Worm (Caenorhabditis elegans): Measurements from ENCODE around the gene Y72A10A.1.

The Y72A10A.1 gene

DNA sequence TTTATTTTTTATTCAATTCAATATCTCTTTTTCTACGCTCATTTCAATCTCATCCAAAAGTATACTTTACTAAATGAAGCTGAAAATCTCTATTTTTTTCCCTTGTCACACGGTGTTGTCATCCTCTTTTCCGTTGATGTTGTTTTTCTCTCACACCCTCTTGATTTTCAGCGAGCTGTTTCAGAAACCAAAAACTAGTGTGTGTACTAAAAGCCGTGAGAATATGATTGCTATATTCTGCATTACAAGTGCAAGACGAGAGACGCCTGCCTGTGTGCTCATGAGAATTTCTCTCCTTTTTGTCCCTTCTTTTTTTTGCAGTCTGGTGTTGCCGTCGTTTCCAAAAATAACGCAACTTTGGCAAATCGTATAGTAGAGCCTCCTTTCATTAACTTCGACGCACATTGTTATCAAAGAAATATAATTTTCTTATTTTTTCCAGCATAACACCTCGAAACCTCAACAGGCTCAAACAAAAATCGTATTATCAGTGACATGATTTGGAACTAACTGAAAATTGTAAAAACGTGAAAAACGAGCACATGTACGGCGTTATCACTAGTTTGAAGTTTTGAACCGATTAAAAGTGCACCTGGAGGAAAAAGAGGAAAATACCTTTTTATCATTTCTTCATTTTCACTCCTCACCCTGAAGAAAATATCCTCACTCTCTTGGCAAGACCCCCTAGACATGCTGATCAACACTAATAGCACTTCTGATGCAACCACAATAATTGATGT, 19.9 kb downstream of the Y72A10A.1 start, which contains the start of gene C15H9.2:
Gene C15H9.2 (plus strand): TSS at position 441 of the 740 bp plus-strand sequence.
- TF ChIP-seq ceh-8 (GFP tag; optimal IDR thresholded peaks at IDR 0.05) (peak; percentile 14), fkh-8 (tag; optimal IDR thresholded peaks at IDR 0.05) (peak; percentile 53), elt-2 (tag; optimal IDR thresholded peaks at IDR 0.05) (peak; percentile 56), lin-14 (GFP tag; optimal IDR thresholded peaks at IDR 0.05) (peak; percentile 20), hlh-17 (GFP tag; optimal IDR thresholded peaks at IDR 0.05; ENCODE audit: borderline replicate concordance) (no peak)

- TF ChIP-seq fkh-8 (tag; optimal IDR thresholded peaks at IDR 0.05) (no peak), lin-13 (GFP tag; optimal IDR thresholded peaks at IDR 0.05) (no peak), mdl-1 (tag; optimal IDR thresholded peaks at IDR 0.05) (no peak), mep-1 (tag; optimal IDR thresholded peaks at IDR 0.05) (no peak), nhr-85 (tag) (no peak), unc-86 (tag; optimal IDR thresholded peaks at IDR 0.05) (no peak), unc-30 (tag; optimal IDR thresholded peaks at IDR 0.05) (no peak), nhr-28 (tag; optimal IDR thresholded peaks at IDR 0.05) (no peak)
These were observed 22.6 kb downstream of the Y72A10A.1 start, which contains the start of gene C15H9.3 for ce11 chrX:6115502-6115901. C15H9.3 (plus strand) TSS chrX:6115802.

- TF ChIP-seq nhr-12 (tag; optimal IDR thresholded peaks at IDR 0.05) (no peak), nhr-20 (tag; optimal IDR thresholded peaks at IDR 0.05) (peak; percentile 46)
These were observed 25.3 kb downstream of the Y72A10A.1 start, which contains the start of gene prx-3 for ce11 chrX:6112817-6113216. prx-3 (minus strand) TSS chrX:6112917.

ce11 chrX:6109288-6109770, 28.8 kb downstream of the Y72A10A.1 start, which contains the start of gene kynu-1:
kynu-1 (minus strand) TSS chrX:6109338.
- TF ChIP-seq C34B4.2 (tag; optimal IDR thresholded peaks at IDR 0.05) = no peak
- TF ChIP-seq unc-130 (tag; optimal IDR thresholded peaks at IDR 0.05) = no peak
- peak; percentile 62 for TF ChIP-seq lin-14 (GFP tag; optimal IDR thresholded peaks at IDR 0.05)
- TF ChIP-seq mef-2 (tag; optimal IDR thresholded peaks at IDR 0.05) = no peak
- no peak for TF ChIP-seq grh-1 (GFP tag; IDR thresholded peaks at IDR 0.05)
- peak; percentile 71 for TF ChIP-seq nhr-85 (tag)
- no peak for TF ChIP-seq elt-2 (tag; optimal IDR thresholded peaks at IDR 0.05)
- no peak for TF ChIP-seq mep-1 (tag; optimal IDR thresholded peaks at IDR 0.05)
- peak in 3 of 6 experiments; percentile 43 to 84 (median 61) for TF ChIP-seq elt-3 (tag; optimal IDR thresholded peaks at IDR 0.05)
- no peak for TF ChIP-seq sox-4 (tag; optimal IDR thresholded peaks at IDR 0.05)
- TF ChIP-seq nhr-71 (tag; optimal IDR thresholded peaks at IDR 0.05) = peak; percentile 19
- peak; percentile 90 for TF ChIP-seq blmp-1 (tag; optimal IDR thresholded peaks at IDR 0.05)
- peak; percentile 56 for TF ChIP-seq nhr-20 (tag; optimal IDR thresholded peaks at IDR 0.05)
- TF ChIP-seq nhr-90 (tag; optimal IDR thresholded peaks at IDR 0.05; ENCODE audit: poor library complexity) = peak; percentile 25
- peak; percentile 9 for TF ChIP-seq snu-23 (GFP tag; optimal IDR thresholded peaks at IDR 0.05)

DNA sequence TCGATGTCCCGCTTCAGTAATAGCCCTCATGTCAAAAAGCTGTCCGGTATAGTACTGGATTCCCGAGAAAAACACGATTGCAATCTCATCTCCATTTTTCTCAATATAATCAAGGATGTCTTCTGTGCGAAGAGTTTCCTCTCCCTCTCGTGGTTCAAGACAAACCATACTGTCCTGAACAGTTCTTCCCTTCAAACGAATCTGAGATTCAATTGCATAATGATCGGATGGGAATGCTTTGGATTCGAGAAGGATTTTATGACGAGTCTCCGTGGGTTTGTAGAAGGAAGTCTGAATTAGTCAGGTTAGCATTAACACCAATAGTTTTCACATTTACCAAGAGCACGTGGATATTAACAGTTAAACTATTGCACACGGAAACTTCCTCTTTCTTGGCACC, 30.2 kb downstream of the Y72A10A.1 start:
- TF ChIP-seq lsy-2 (tag; optimal IDR thresholded peaks at IDR 0.05) (no peak), snu-23 (GFP tag; optimal IDR thresholded peaks at IDR 0.05) (no peak), C04F5.9 (tag; optimal IDR thresholded peaks at IDR 0.05) (no peak), vab-15 (tag; optimal IDR thresholded peaks at IDR 0.05) (no peak), elt-3 (tag; optimal IDR thresholded peaks at IDR 0.05) (no peak), lin-15B (tag; optimal IDR thresholded peaks at IDR 0.05) (no peak), xbp-1 (tag; optimal IDR thresholded peaks at IDR 0.05) (no peak), fkh-10 (GFP tag; optimal IDR thresholded peaks at IDR 0.05) (no peak), ama-1 (optimal IDR thresholded peaks at IDR 0.05) (no peak), pax-3 (tag; optimal IDR thresholded peaks at IDR 0.05) (no peak), unc-86 (tag; optimal IDR thresholded peaks at IDR 0.05) (no peak), nhr-20 (tag; optimal IDR thresholded peaks at IDR 0.05) (no peak), aly-2 (tag; optimal IDR thresholded peaks at IDR 0.05) (no peak), zag-1 (tag; optimal IDR thresholded peaks at IDR 0.05) (no peak), alr-1 (tag; optimal IDR thresholded peaks at IDR 0.05; ENCODE audit: borderline replicate concordance) (no peak)

Data from whole organism, L1 larva.